Fruit fly (Drosophila melanogaster) whole organism, embryonic: ENCODE results near the gene CG33654.
A peak's percentile ranks its signal among the peaks of the same experiment; 100 is the strongest.

Experiments
- Awh ChIP-seq: fragments of 200-800 bp; sonication (Bioruptor generic); IDR thresholded peaks from 2 replicates; pipeline ENCODE4, ENCODE4 v1.3.6; 2022; ENCODE audit warnings: missing biosample characterization, missing genetic modification characterization
- Blimp-1 ChIP-seq: fragments of 200-800 bp; sonication (Bioruptor generic); optimal IDR thresholded peaks from 3 replicates; lab custom pipeline; 2018; ENCODE audit warnings: missing biosample characterization, missing genetic modification characterization, mild to moderate bottlenecking, moderate library complexity, missing genetic modification reagents
- CG12155 ChIP-seq: fragments of 200-800 bp; sonication (Bioruptor generic); optimal IDR thresholded peaks from 3 replicates; lab custom pipeline; 2016; ENCODE audit warnings: missing biosample characterization, missing genetic modification characterization
- CG12769 ChIP-seq: fragments of 200-800 bp; sonication (Bioruptor generic); optimal IDR thresholded peaks from 2 replicates; lab custom pipeline; 2019; ENCODE audit warnings: missing biosample characterization, mild to moderate bottlenecking, missing genetic modification characterization, moderate library complexity
- CG1529 ChIP-seq: fragments of 200-800 bp; sonication (Bioruptor generic); optimal IDR thresholded peaks from 3 replicates; lab custom pipeline; 2018; ENCODE audit warnings: missing biosample characterization, missing genetic modification characterization
- CG17912 ChIP-seq: fragments of 200-800 bp; sonication (Bioruptor generic); optimal IDR thresholded peaks from 2 replicates; lab custom pipeline; 2018; ENCODE audit warnings: missing biosample characterization, mild to moderate bottlenecking, missing genetic modification characterization
- CG1792 ChIP-seq: fragments of 200-800 bp; sonication (Bioruptor generic); optimal IDR thresholded peaks from 2 replicates; lab custom pipeline; 2016; ENCODE audit warnings: missing biosample characterization, missing genetic modification characterization
- CG2875 ChIP-seq: fragments of 200-800 bp; sonication (Bioruptor generic); optimal IDR thresholded peaks from 2 replicates; lab custom pipeline; 2017; ENCODE audit warnings: missing biosample characterization, mild to moderate bottlenecking, missing genetic modification characterization, missing genetic modification reagents
- CG2889 ChIP-seq: fragments of 200-800 bp; sonication (Bioruptor generic); IDR thresholded peaks from 3 replicates; pipeline ENCODE4 v1.3.6; 2022; ENCODE audit warnings: missing biosample characterization, missing genetic modification characterization
- CG34422 ChIP-seq: fragments of 200-800 bp; sonication (Bioruptor generic); IDR thresholded peaks from 3 replicates; pipeline ENCODE4 v1.3.6; 2022; ENCODE audit warnings: missing biosample characterization, missing genetic modification characterization
- CG4424 ChIP-seq: fragments of 200-800 bp; sonication (Bioruptor generic); optimal IDR thresholded peaks from 3 replicates; lab custom pipeline; 2016; ENCODE audit warnings: missing biosample characterization, missing genetic modification characterization
- CG7271 ChIP-seq: fragments of 200-800 bp; sonication (Bioruptor generic); optimal IDR thresholded peaks from 2 replicates; lab custom pipeline; 2018; ENCODE audit warnings: missing biosample characterization, mild to moderate bottlenecking, missing genetic modification characterization, moderate library complexity
- CG7357 ChIP-seq: fragments of 200-800 bp; sonication (Bioruptor generic); IDR thresholded peaks from 3 replicates; pipeline ENCODE4 v1.3.6; 2022; ENCODE audit warnings: missing biosample characterization, missing genetic modification characterization
- CG7745 ChIP-seq: fragments of 200-800 bp; sonication (Bioruptor generic); optimal IDR thresholded peaks from 2 replicates; lab custom pipeline; 2018; ENCODE audit warnings: missing biosample characterization, mild to moderate bottlenecking, missing genetic modification characterization, moderate library complexity
- CG7963 ChIP-seq: fragments of 200-800 bp; sonication (Bioruptor generic); IDR thresholded peaks from 3 replicates; pipeline ENCODE4 v1.3.6; 2022; ENCODE audit warnings: missing biosample characterization, missing genetic modification characterization; ENCODE audit not compliant: partially characterized antibody
- CG8388 ChIP-seq: fragments of 200-800 bp; sonication (Bioruptor generic); optimal IDR thresholded peaks from 2 replicates; lab custom pipeline; 2019; ENCODE audit warnings: missing biosample characterization, mild to moderate bottlenecking, missing genetic modification characterization, moderate library complexity
- CG9797 ChIP-seq: fragments of 200-800 bp; sonication (Bioruptor generic); optimal IDR thresholded peaks from 3 replicates; lab custom pipeline; 2018; ENCODE audit warnings: missing biosample characterization, mild to moderate bottlenecking, missing genetic modification characterization
- Dll ChIP-seq: fragments of 200-800 bp; sonication (Bioruptor generic); IDR thresholded peaks from 4 replicates; pipeline ENCODE4 v1.3.6; 2022; ENCODE audit warnings: missing biosample characterization, missing genetic modification characterization; ENCODE audit not compliant: partially characterized antibody
- Doc2 ChIP-seq: fragments of 200-800 bp; sonication (Bioruptor generic); IDR thresholded peaks from 2 replicates; pipeline ENCODE4 v1.3.6; 2022; ENCODE audit warnings: missing biosample characterization, missing genetic modification characterization
- Drgx ChIP-seq: fragments of 200-800 bp; sonication (Bioruptor generic); IDR thresholded peaks from 2 replicates; pipeline ENCODE4 v1.3.6; 2022; ENCODE audit warnings: missing biosample characterization, missing genetic modification characterization
- H2.0 ChIP-seq: fragments of 200-800 bp; sonication (Bioruptor generic); IDR thresholded peaks from 2 replicates; pipeline ENCODE4 v1.3.6; 2022; ENCODE audit warnings: missing biosample characterization, missing genetic modification characterization
- Lim3 ChIP-seq: fragments of 200-800 bp; sonication (Bioruptor generic); IDR thresholded peaks from 2 replicates; pipeline ENCODE4 v1.3.6; 2022; ENCODE audit warnings: missing biosample characterization, missing genetic modification characterization
- MESR4 ChIP-seq: fragments of 200-800 bp; sonication (Bioruptor generic); optimal IDR thresholded peaks from 2 replicates; lab custom pipeline; 2018; ENCODE audit warnings: missing biosample characterization, mild to moderate bottlenecking, missing genetic modification characterization, moderate library complexity
- Mad ChIP-seq: fragments of 200-800 bp; sonication (Bioruptor generic); optimal IDR thresholded peaks from 2 replicates; lab custom pipeline; 2016; ENCODE audit warnings: missing biosample characterization, missing genetic modification characterization
- Med ChIP-seq: fragments of 200-800 bp; sonication (Bioruptor generic); peaks from one replicate; lab custom pipeline; 2016; ENCODE audit warnings: missing biosample characterization, missing genetic modification characterization, mild to moderate bottlenecking, inconsistent platforms, moderate library complexity
- Meics ChIP-seq: fragments of 200-800 bp; sonication (Bioruptor generic); optimal IDR thresholded peaks from 2 replicates; lab custom pipeline; 2017; ENCODE audit warnings: missing biosample characterization, mild to moderate bottlenecking, missing genetic modification characterization
- Myb ChIP-seq: fragments of 200-800 bp; sonication (Bioruptor generic); optimal IDR thresholded peaks from 2 replicates; lab custom pipeline; 2016; ENCODE audit warnings: missing biosample characterization, missing genetic modification characterization
- NC2β ChIP-seq: fragments of 200-800 bp; sonication (Bioruptor generic); optimal IDR thresholded peaks from 2 replicates; lab custom pipeline; 2016; ENCODE audit warnings: missing biosample characterization, missing genetic modification characterization
- Optix ChIP-seq: fragments of 200-800 bp; sonication (Bioruptor generic); IDR thresholded peaks from 3 replicates; pipeline ENCODE4 v1.3.6; 2022; ENCODE audit warnings: missing biosample characterization, missing genetic modification characterization
- Rx ChIP-seq: fragments of 200-800 bp; sonication (Bioruptor generic); IDR thresholded peaks from 2 replicates; pipeline ENCODE4 v1.3.6; 2022; ENCODE audit warnings: missing biosample characterization, missing genetic modification characterization
- Six4 ChIP-seq: fragments of 200-800 bp; sonication (Bioruptor generic); optimal IDR thresholded peaks from 2 replicates; lab custom pipeline; 2016; ENCODE audit warnings: missing biosample characterization, missing genetic modification characterization
- Sry-β ChIP-seq: fragments of 200-800 bp; sonication (Bioruptor generic); optimal IDR thresholded peaks from 2 replicates; lab custom pipeline; 2018; ENCODE audit warnings: missing biosample characterization, mild to moderate bottlenecking, missing genetic modification characterization, moderate library complexity
- abd-A ChIP-seq: fragments of 200-800 bp; sonication (Bioruptor generic); optimal IDR thresholded peaks from 3 replicates; lab custom pipeline; 2019; ENCODE audit warnings: missing biosample characterization, mild to moderate bottlenecking, missing genetic modification characterization, moderate library complexity
- cato ChIP-seq: fragments of 200-800 bp; sonication (Bioruptor generic); optimal IDR thresholded peaks from 2 replicates; lab custom pipeline; 2016; ENCODE audit warnings: missing biosample characterization, missing genetic modification characterization, borderline replicate concordance
- fu2 ChIP-seq: fragments of 200-800 bp; sonication (Bioruptor generic); optimal IDR thresholded peaks from 2 replicates; lab custom pipeline; 2016; ENCODE audit warnings: missing biosample characterization, missing genetic modification characterization
- gfzf ChIP-seq: fragments of 200-800 bp; sonication (Bioruptor generic); optimal IDR thresholded peaks from 2 replicates; lab custom pipeline; 2016; ENCODE audit warnings: missing biosample characterization, mild to moderate bottlenecking, missing genetic modification characterization, moderate library complexity
- grn ChIP-seq: fragments of 200-800 bp; sonication (Bioruptor generic); optimal IDR thresholded peaks from 3 replicates; lab custom pipeline; 2017; ENCODE audit warnings: missing biosample characterization, missing genetic modification characterization
- jigr1 ChIP-seq: fragments of 200-800 bp; sonication (Bioruptor generic); IDR thresholded peaks from 3 replicates; pipeline ENCODE4 v1.3.6; 2022; ENCODE audit warnings: missing biosample characterization, missing genetic modification characterization
- oc ChIP-seq: fragments of 200-800 bp; sonication (Bioruptor generic); optimal IDR thresholded peaks from 2 replicates; lab custom pipeline; 2018; ENCODE audit warnings: missing biosample characterization, mild to moderate bottlenecking, missing genetic modification characterization, moderate library complexity
- pan ChIP-seq, 4 experiments: fragments of >200 bp in 3 of 4; fragments of 200-800 bp in 1 of 4; sonication (Bioruptor generic) in 1 of 4; optimal IDR thresholded peaks in 3 of 4; IDR thresholded peaks in 1 of 4; 2 replicates each; pipeline versions ENCODE4 v1.3.6 to Lab custom; 2017 to 2022; ENCODE audit warnings: missing biosample characterization in 2 of 4, missing genetic modification characterization in 2 of 4, mixed read lengths in 1 of 4
- sens ChIP-seq: fragments of 200-800 bp; sonication (Bioruptor generic); peaks from one replicate; lab custom pipeline; 2016; ENCODE audit warnings: missing biosample characterization, missing genetic modification characterization
- sisA ChIP-seq: fragments of 200-800 bp; sonication (Bioruptor generic); IDR thresholded peaks from 2 replicates; pipeline ENCODE4 v1.3.6; 2022; ENCODE audit warnings: missing biosample characterization, missing genetic modification characterization
- slou ChIP-seq: fragments of 200-800 bp; sonication (Bioruptor generic); optimal IDR thresholded peaks from 3 replicates; lab custom pipeline; 2016; ENCODE audit warnings: missing biosample characterization, missing genetic modification characterization
- tll ChIP-seq, 2 experiments: fragments of 200-800 bp in 1 of 2; fragments of >200 bp in 1 of 2; sonication (Bioruptor generic) in 1 of 2; optimal IDR thresholded peaks; 2 replicates each; lab custom pipeline; 2017 to 2019; ENCODE audit warnings: missing biosample characterization in 2 of 2, missing genetic modification characterization in 2 of 2, mild to moderate bottlenecking in 1 of 2, moderate library complexity in 1 of 2
- vvl ChIP-seq: fragments of 200-800 bp; sonication (Bioruptor generic); IDR thresholded peaks from 2 replicates; pipeline ENCODE4 v1.3.6; 2022; ENCODE audit warnings: missing biosample characterization, missing genetic modification characterization
- wdn ChIP-seq: fragments of 200-800 bp; sonication (Bioruptor generic); IDR thresholded peaks from 2 replicates; pipeline ENCODE4 v1.3.6; 2022; ENCODE audit warnings: missing biosample characterization, missing genetic modification characterization

The CG33654 gene

dm6 chr3R:9608206-9608605 is 25.2 kb upstream of the CG33654 start (continued):
- TF ChIP-seq Myb = no peak
- no peak for TF ChIP-seq wdn (GFP tag; lab: Robert Waterston, UW)
- no peak for TF ChIP-seq CG2889 (GFP tag; lab: Robert Waterston, UW)
- no peak for TF ChIP-seq gfzf (GFP tag; lab: Kevin White, UChicago)
- no peak for TF ChIP-seq Six4 (GFP tag; lab: Kevin White, UChicago)
- TF ChIP-seq tll (GFP tag; optimal IDR thresholded peaks at IDR 0.05; lab: Kevin White, UChicago) = no peak
- TF ChIP-seq MESR4 (GFP tag; lab: Kevin White, UChicago) = no peak
- TF ChIP-seq Optix (GFP tag; lab: Robert Waterston, UW) = no peak
- TF ChIP-seq slou (GFP tag; lab: Kevin White, UChicago) = no peak
- peak; percentile 58; the same call in 1 of the 3 replicates for TF ChIP-seq CG7963 (GFP tag; lab: Robert Waterston, UW)
- no peak for TF ChIP-seq Doc2
- no peak for TF ChIP-seq CG2875 (GFP tag; lab: Kevin White, UChicago)
- TF ChIP-seq jigr1 (GFP tag; lab: Robert Waterston, UW) = no peak
- no peak for TF ChIP-seq Rx
- TF ChIP-seq CG7745 (tag; lab: Kevin White, UChicago) = no peak
- TF ChIP-seq Mad (GFP tag; lab: Kevin White, UChicago) = no peak
- TF ChIP-seq H2.0 (GFP tag; lab: Robert Waterston, UW) = no peak
- TF ChIP-seq CG34422 (GFP tag; lab: Robert Waterston, UW) = no peak
- TF ChIP-seq Drgx (GFP tag; lab: Robert Waterston, UW) = 0 out of 2 replicates have a peak, but pooled peaks have one; percentile 15
- 0 out of 4 replicates have a peak, but pooled peaks have one; percentile 19 for TF ChIP-seq Dll (GFP tag; lab: Robert Waterston, UW)
- TF ChIP-seq, all 482 proteins: peak for 15

- TF ChIP-seq vvl (GFP tag; lab: Robert Waterston, UW) (peak; percentile 19; the same call in 1 of the 2 replicates), CG7271 (tag; lab: Kevin White, UChicago) (no peak), NC2β (GFP tag; lab: Kevin White, UChicago) (no peak), sens (GFP tag; lab: Kevin White, UChicago) (peak; percentile 62), Awh (GFP tag; lab: Robert Waterston, UW) (peak; percentile 90), Med (GFP tag; lab: Kevin White, UChicago) (peak; percentile 14), CG1529 (GFP tag; lab: Kevin White, UChicago) (no peak), grn (peak; percentile 46), abd-A (tag; lab: Kevin White, UChicago) (peak; percentile 71), Lim3 (GFP tag; lab: Robert Waterston, UW) (no peak), oc (tag; lab: Kevin White, UChicago) (peak; percentile 11), Blimp-1 (GFP tag; lab: Kevin White, UChicago) (peak; percentile 5), Six4 (GFP tag; lab: Kevin White, UChicago) (no peak)
Measured at dm6 chr3R:9606913-9607804, 24.1 kb upstream of the CG33654 start.

DNA sequence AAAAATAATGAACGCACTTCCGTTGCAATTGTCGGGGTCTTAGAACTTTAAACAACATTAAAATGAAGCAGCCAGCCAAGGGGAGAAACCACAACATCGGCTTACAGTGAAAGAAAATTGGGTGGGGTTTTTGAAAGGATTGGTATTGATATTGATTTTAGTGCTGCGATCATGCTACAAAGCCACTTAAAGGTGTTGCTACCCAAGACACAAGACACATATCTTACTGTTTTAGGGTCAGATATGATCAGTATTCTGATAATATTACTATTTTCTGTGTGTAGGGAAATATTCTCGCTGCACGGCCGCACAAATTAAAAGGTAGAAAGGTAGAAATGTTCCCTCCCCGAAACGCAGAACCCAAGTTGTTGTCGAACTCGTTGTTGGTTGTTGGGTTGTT is 22.1 kb upstream of the CG33654 start:
- TF ChIP-seq cato (GFP tag; lab: Kevin White, UChicago) = no peak
- TF ChIP-seq CG1792 = no peak
- TF ChIP-seq Dll (GFP tag; lab: Robert Waterston, UW) = no peak
- TF ChIP-seq Sry-β = no peak
- TF ChIP-seq CG12769 (tag; lab: Kevin White, UChicago) = no peak
- no peak for TF ChIP-seq fu2 (GFP tag; lab: Kevin White, UChicago)
- no peak for TF ChIP-seq CG17912
- TF ChIP-seq pan (optimal IDR thresholded peaks at IDR 0.05; lab: Kevin White, UChicago) = no peak
- TF ChIP-seq pan (GFP tag; optimal IDR thresholded peaks at IDR 0.05 in 1 of 2, IDR thresholded peaks at IDR 0.05 in 1 of 2) = peak in 1 of 2 experiments; percentile 47
- TF ChIP-seq CG8388 = peak; percentile 51
- TF ChIP-seq CG7357 = peak; percentile 20; the same call in 1 of the 3 replicates
- no peak for TF ChIP-seq CG12155 (GFP tag; lab: Kevin White, UChicago)
- TF ChIP-seq Meics (GFP tag; lab: Kevin White, UChicago) = no peak
- TF ChIP-seq CG9797 = no peak
- peak; percentile 67 for TF ChIP-seq CG4424 (GFP tag; lab: Kevin White, UChicago)
- peak; percentile 63 for TF ChIP-seq NC2β (GFP tag; lab: Kevin White, UChicago)
- TF ChIP-seq sisA = no peak
